Fruit fly (Drosophila melanogaster) whole organism, embryonic: ENCODE measurements around the gene CG32267.

Experiments
- B-H2 ChIP-seq: fragments of 200-800 bp; sonication (Bioruptor generic); optimal IDR thresholded peaks from 2 replicates; lab custom pipeline; 2018; ENCODE audit warnings: missing biosample characterization, mild to moderate bottlenecking, missing genetic modification characterization
- CG10209 ChIP-seq: fragments of 200-800 bp; sonication (Bioruptor generic); optimal IDR thresholded peaks from 3 replicates; lab custom pipeline; 2017; ENCODE audit warnings: missing biosample characterization, mild to moderate bottlenecking, missing genetic modification characterization, missing genetic modification reagents
- CG10267 ChIP-seq: fragments of 200-800 bp; sonication (Bioruptor generic); optimal IDR thresholded peaks from 2 replicates; lab custom pipeline; 2018; ENCODE audit warnings: missing biosample characterization, mild to moderate bottlenecking, missing genetic modification characterization, moderate library complexity
- CG10321 ChIP-seq: fragments of 200-800 bp; sonication (Bioruptor generic); IDR thresholded peaks from 2 replicates; pipeline ENCODE4 v1.3.6; 2022; ENCODE audit warnings: missing biosample characterization, missing genetic modification characterization
- CG10543 ChIP-seq: fragments of 200-800 bp; sonication (Bioruptor generic); optimal IDR thresholded peaks from 3 replicates; lab custom pipeline; 2017; ENCODE audit warnings: missing biosample characterization, mild to moderate bottlenecking, missing genetic modification characterization, moderate library complexity
- CG11093 ChIP-seq: fragments of 200-800 bp; sonication (Bioruptor generic); IDR thresholded peaks from 3 replicates; pipeline ENCODE4 v1.3.6; 2022; ENCODE audit warnings: missing biosample characterization, missing genetic modification characterization
- CG11504 ChIP-seq: fragments of 200-800 bp; sonication (Bioruptor generic); optimal IDR thresholded peaks from 3 replicates; lab custom pipeline; 2019; ENCODE audit warnings: missing biosample characterization, mild to moderate bottlenecking, missing genetic modification characterization, moderate library complexity
- CG11696 ChIP-seq: fragments of 200-800 bp; sonication (Bioruptor generic); IDR thresholded peaks from 2 replicates; pipeline ENCODE4 v1.3.6; 2022; ENCODE audit warnings: missing biosample characterization, missing genetic modification characterization
- CG16779 ChIP-seq: fragments of 200-800 bp; sonication (Bioruptor generic); IDR thresholded peaks from 2 replicates; pipeline ENCODE4 v1.3.6; 2022; ENCODE audit warnings: missing biosample characterization, missing genetic modification characterization
- CG16813 ChIP-seq: fragments of 200-800 bp; sonication (Bioruptor generic); IDR thresholded peaks from 3 replicates; pipeline ENCODE4 v1.3.6; 2022; ENCODE audit warnings: missing biosample characterization, missing genetic modification characterization; ENCODE audit not compliant: partially characterized antibody
- CG17385 ChIP-seq: fragments of 200-800 bp; sonication (Bioruptor generic); optimal IDR thresholded peaks from 3 replicates; lab custom pipeline; 2018; ENCODE audit warnings: missing biosample characterization, mild to moderate bottlenecking, missing genetic modification characterization
- CG18262 ChIP-seq: fragments of 200-800 bp; optimal IDR thresholded peaks from 3 replicates; lab custom pipeline; 2019; ENCODE audit warnings: missing biosample characterization, mild to moderate bottlenecking, missing genetic modification characterization, moderate library complexity
- CG31441 ChIP-seq: fragments of 200-800 bp; sonication (Bioruptor generic); IDR thresholded peaks from 2 replicates; pipeline ENCODE4 v1.3.6; 2022; ENCODE audit warnings: missing biosample characterization, missing genetic modification characterization
- CG32767 ChIP-seq: fragments of 200-800 bp; sonication (Bioruptor generic); IDR thresholded peaks from 2 replicates; pipeline ENCODE4 v1.3.6; 2022; ENCODE audit warnings: missing biosample characterization, missing genetic modification characterization
- CG32772 ChIP-seq: fragments of 200-800 bp; sonication (Bioruptor generic); IDR thresholded peaks from 2 replicates; pipeline ENCODE4 v1.3.6; 2022; ENCODE audit warnings: missing biosample characterization, missing genetic modification characterization
- CG3281 ChIP-seq: fragments of 200-800 bp; sonication (Bioruptor generic); optimal IDR thresholded peaks from 3 replicates; lab custom pipeline; 2017; ENCODE audit warnings: missing biosample characterization, mild to moderate bottlenecking, missing genetic modification characterization
- CG9727 ChIP-seq: fragments of 200-800 bp; sonication (Bioruptor generic); optimal IDR thresholded peaks from 3 replicates; lab custom pipeline; 2017; ENCODE audit warnings: missing biosample characterization, mild to moderate bottlenecking, missing genetic modification characterization
- Dip2 ChIP-seq: fragments of 200-800 bp; sonication (Bioruptor generic); IDR thresholded peaks from 2 replicates; pipeline ENCODE4 v1.3.6; 2022; ENCODE audit warnings: missing biosample characterization, missing genetic modification characterization
- Elba2 ChIP-seq: fragments of 200-800 bp; sonication (Bioruptor generic); optimal IDR thresholded peaks from 3 replicates; lab custom pipeline; 2016; ENCODE audit warnings: missing biosample characterization, missing genetic modification characterization
- Fer3 ChIP-seq: fragments of 200-800 bp; sonication (Bioruptor generic); optimal IDR thresholded peaks from 2 replicates; lab custom pipeline; 2018; ENCODE audit warnings: missing biosample characterization, mild to moderate bottlenecking, missing genetic modification characterization, moderate library complexity
- HHEX ChIP-seq: fragments of 200-800 bp; sonication (Bioruptor generic); optimal IDR thresholded peaks from 3 replicates; lab custom pipeline; 2017; ENCODE audit warnings: missing biosample characterization, mild to moderate bottlenecking, missing genetic modification characterization, missing genetic modification reagents
- HLH54F ChIP-seq: fragments of 200-800 bp; sonication (Bioruptor generic); optimal IDR thresholded peaks from 3 replicates; lab custom pipeline; 2016; ENCODE audit warnings: missing biosample characterization, missing genetic modification characterization
- Hr51 ChIP-seq, 2 experiments: fragments of 200-800 bp; sonication (Bioruptor generic); optimal IDR thresholded peaks; 2 replicates in 1 of 2; 3 replicates in 1 of 2; lab custom pipeline; 2016 to 2018; ENCODE audit warnings: missing biosample characterization in 2 of 2, missing genetic modification characterization in 2 of 2, mild to moderate bottlenecking in 1 of 2, moderate library complexity in 1 of 2
- Sox102F ChIP-seq: fragments of 200-800 bp; sonication (Bioruptor generic); optimal IDR thresholded peaks from 2 replicates; lab custom pipeline; 2018; ENCODE audit warnings: missing biosample characterization, mild to moderate bottlenecking, missing genetic modification characterization, moderate library complexity
- Xbp1 ChIP-seq: fragments of 200-800 bp; sonication (Bioruptor generic); optimal IDR thresholded peaks from 3 replicates; lab custom pipeline; 2016; ENCODE audit warnings: missing biosample characterization, mild to moderate bottlenecking, missing genetic modification characterization
- amos ChIP-seq: fragments of 200-800 bp; sonication (Bioruptor generic); IDR thresholded peaks from 2 replicates; pipeline ENCODE4 v1.3.6; 2022; ENCODE audit warnings: missing biosample characterization, missing genetic modification characterization; ENCODE audit not compliant: partially characterized antibody
- bsh ChIP-seq, 2 experiments: fragments of 200-800 bp; sonication (Bioruptor generic); optimal IDR thresholded peaks; 2 replicates each; lab custom pipeline; 2017 to 2018; ENCODE audit warnings: mild to moderate bottlenecking in 2 of 2, missing biosample characterization in 2 of 2, missing genetic modification characterization in 2 of 2, moderate library complexity in 1 of 2
- cwo ChIP-seq: fragments of 200-800 bp; sonication (Bioruptor generic); optimal IDR thresholded peaks from 3 replicates; lab custom pipeline; 2017; ENCODE audit warnings: missing biosample characterization, missing genetic modification characterization, mild to moderate bottlenecking, moderate library complexity, missing genetic modification reagents
- esg ChIP-seq: fragments of 200-800 bp; sonication (Bioruptor generic); conservative IDR thresholded peaks from 2 replicates; pipeline ENCODE4 v1.3.6; 2022; ENCODE audit warnings: missing biosample characterization, missing genetic modification characterization
- gce ChIP-seq: fragments of 200-800 bp; sonication (Bioruptor generic); IDR thresholded peaks from 3 replicates; pipeline ENCODE4 v1.3.6; 2022; ENCODE audit warnings: missing biosample characterization, missing genetic modification characterization
- gcm ChIP-seq: fragments of 200-800 bp; sonication (Bioruptor generic); optimal IDR thresholded peaks from 2 replicates; lab custom pipeline; 2019; ENCODE audit warnings: missing biosample characterization, mild to moderate bottlenecking, missing genetic modification characterization, moderate library complexity
- jigr1 ChIP-seq: fragments of 200-800 bp; sonication (Bioruptor generic); IDR thresholded peaks from 3 replicates; pipeline ENCODE4 v1.3.6; 2022; ENCODE audit warnings: missing biosample characterization, missing genetic modification characterization
- lab ChIP-seq: fragments of 200-800 bp; sonication (Bioruptor generic); optimal IDR thresholded peaks from 3 replicates; lab custom pipeline; 2017; ENCODE audit warnings: missing biosample characterization, missing genetic modification characterization, mild to moderate bottlenecking, moderate library complexity, missing genetic modification reagents
- lmd ChIP-seq: fragments of 200-800 bp; sonication (Bioruptor generic); IDR thresholded peaks from 2 replicates; pipeline ENCODE4 v1.3.6; 2022; ENCODE audit warnings: missing biosample characterization, missing genetic modification characterization
- nerfin-1 ChIP-seq: fragments of 200-800 bp; sonication (Bioruptor generic); optimal IDR thresholded peaks from 3 replicates; lab custom pipeline; 2019; ENCODE audit warnings: missing biosample characterization, mild to moderate bottlenecking, missing genetic modification characterization, moderate library complexity
- odd ChIP-seq: fragments of 200-800 bp; sonication (Bioruptor generic); optimal IDR thresholded peaks from 2 replicates; lab custom pipeline; 2017; ENCODE audit warnings: missing biosample characterization, mild to moderate bottlenecking, missing genetic modification characterization
- peb ChIP-seq: fragments of 200-800 bp; sonication (Bioruptor generic); IDR thresholded peaks from 2 replicates; pipeline ENCODE4 v1.3.6; 2022; ENCODE audit warnings: missing biosample characterization, missing genetic modification characterization
- ranshi ChIP-seq: fragments of 200-800 bp; sonication (Bioruptor generic); IDR thresholded peaks from 2 replicates; pipeline ENCODE4 v1.3.6; 2022; ENCODE audit warnings: missing biosample characterization, missing genetic modification characterization
- rib ChIP-seq: fragments of 200-800 bp; sonication (Bioruptor generic); IDR thresholded peaks from 2 replicates; pipeline ENCODE4 v1.3.6; 2022; ENCODE audit warnings: missing biosample characterization, missing genetic modification characterization
- run ChIP-seq: fragments of 200-800 bp; sonication (Bioruptor generic); optimal IDR thresholded peaks from 3 replicates; lab custom pipeline; 2018; ENCODE audit warnings: missing biosample characterization, mild to moderate bottlenecking, missing genetic modification characterization
- scrt ChIP-seq: fragments of 200-800 bp; sonication (Bioruptor generic); optimal IDR thresholded peaks from 2 replicates; lab custom pipeline; 2018; ENCODE audit warnings: missing biosample characterization, mild to moderate bottlenecking, missing genetic modification characterization, moderate library complexity
- sd ChIP-seq: fragments of 200-800 bp; sonication (Bioruptor generic); optimal IDR thresholded peaks from 3 replicates; lab custom pipeline; 2018; ENCODE audit warnings: missing biosample characterization, mild to moderate bottlenecking, missing genetic modification characterization, moderate library complexity
- sr ChIP-seq: fragments of 200-800 bp; sonication (Bioruptor generic); IDR thresholded peaks from 3 replicates; pipeline ENCODE4 v1.3.6; 2022; ENCODE audit warnings: missing biosample characterization, missing genetic modification characterization
- sug ChIP-seq: fragments of 200-800 bp; optimal IDR thresholded peaks from 2 replicates; lab custom pipeline; 2019; ENCODE audit warnings: missing biosample characterization, mild to moderate bottlenecking, missing genetic modification characterization, moderate library complexity
- tio ChIP-seq: fragments of 200-800 bp; sonication (Bioruptor generic); optimal IDR thresholded peaks from 2 replicates; lab custom pipeline; 2017; ENCODE audit warnings: missing biosample characterization, missing genetic modification characterization, inconsistent platforms
- toy ChIP-seq: fragments of 200-800 bp; sonication (Bioruptor generic); IDR thresholded peaks from 2 replicates; pipeline ENCODE4 v1.3.6; 2022; ENCODE audit warnings: missing biosample characterization, missing genetic modification characterization
- vvl ChIP-seq: fragments of 200-800 bp; sonication (Bioruptor generic); IDR thresholded peaks from 2 replicates; pipeline ENCODE4 v1.3.6; 2022; ENCODE audit warnings: missing biosample characterization, missing genetic modification characterization

The CG32267 gene

dm6 chr3L:3436838-3437663, 34.9 kb downstream of the CG32267 start (continued):
- TF ChIP-seq gcm (peak; percentile 34), CG10209 (GFP tag; lab: Kevin White, UChicago) (peak; percentile 51), Xbp1 (GFP tag; lab: Kevin White, UChicago) (peak; percentile 34), lab (GFP tag; lab: Kevin White, UChicago) (peak; percentile 58), CG32772 (GFP tag; lab: Robert Waterston, UW) (0 out of 2 replicates have a peak, but pooled peaks have one; percentile 19), sd (peak; percentile 57), cwo (GFP tag; lab: Kevin White, UChicago) (peak; percentile 39), CG10543 (GFP tag; lab: Kevin White, UChicago) (peak; percentile 26), odd (peak; percentile 12), B-H2 (GFP tag; lab: Kevin White, UChicago) (peak; percentile 24), CG16779 (GFP tag; lab: Robert Waterston, UW) (no peak), CG11504 (tag; lab: Kevin White, UChicago) (peak; percentile 79), jigr1 (GFP tag; lab: Robert Waterston, UW) (no peak), run (tag; lab: Kevin White, UChicago) (peak; percentile 7), nerfin-1 (no peak), Fer3 (peak; percentile 52), sr (GFP tag; lab: Robert Waterston, UW) (peak; percentile 86), Hr51 (GFP tag; optimal IDR thresholded peaks at IDR 0.05; lab: Kevin White, UChicago) (peak in 1 of 2 experiments; percentile 84), amos (no peak; the same call in 1 of the 2 replicates), vvl (GFP tag; lab: Robert Waterston, UW) (peak; percentile 49), toy (GFP tag; lab: Robert Waterston, UW) (0 out of 2 replicates have a peak, but pooled peaks have one; percentile 18), HHEX (peak; percentile 19), rib (GFP tag; lab: Robert Waterston, UW) (0 out of 2 replicates have a peak, but pooled peaks have one; percentile 20), CG3281 (GFP tag; lab: Kevin White, UChicago) (peak; percentile 40), HLH54F (GFP tag; lab: Kevin White, UChicago) (no peak), lmd (GFP tag; lab: Robert Waterston, UW) (peak; percentile 69), CG11696 (GFP tag; lab: Robert Waterston, UW) (no peak), CG9727 (GFP tag; lab: Kevin White, UChicago) (peak; percentile 69), Elba2 (GFP tag; lab: Kevin White, UChicago) (no peak), bsh (GFP tag; optimal IDR thresholded peaks at IDR 0.05; lab: Kevin White, UChicago) (peak in 1 of 2 experiments; percentile 27), peb (GFP tag; lab: Robert Waterston, UW) (no peak), CG18262 (peak; percentile 68), tio (GFP tag; lab: Kevin White, UChicago) (peak; percentile 48), CG31441 (GFP tag; lab: Robert Waterston, UW) (peak; percentile 59), Dip2 (no peak), scrt (GFP tag; lab: Kevin White, UChicago) (peak; percentile 7), CG32767 (0 out of 2 replicates have a peak, but pooled peaks have one; percentile 20), CG16813 (no peak), CG10321 (GFP tag; lab: Robert Waterston, UW) (no peak), esg (peak; percentile 53; the same call in 1 of the 2 replicates), gce (GFP tag; lab: Robert Waterston, UW) (no peak), ranshi (GFP tag; lab: Robert Waterston, UW) (peak; percentile 39; the same call in 1 of the 2 replicates), CG17385 (peak; percentile 57), Sox102F (GFP tag; lab: Kevin White, UChicago) (peak; percentile 71), CG10267 (tag; lab: Kevin White, UChicago) (peak; percentile 23), CG11093 (GFP tag; lab: Robert Waterston, UW) (no peak), sug (tag; lab: Kevin White, UChicago) (peak; percentile 67)
